Fruit fly (Drosophila melanogaster): ENCODE data around the gene Elovl7.

The Elovl7 gene

dm6 chr3R:7962778-7963494 is 32.7 kb downstream of the Elovl7 start (continued):
- TF ChIP-seq gsb-n (tag; optimal IDR thresholded peaks at IDR 0.05) (peak; percentile 29), Vsx1 (GFP tag; optimal IDR thresholded peaks at IDR 0.05) (no peak), sob (GFP tag; IDR thresholded peaks at IDR 0.05) (no peak), stwl (tag; optimal IDR thresholded peaks at IDR 0.05) (no peak), lbe (GFP tag; optimal IDR thresholded peaks at IDR 0.05) (no peak), gem (tag; optimal IDR thresholded peaks at IDR 0.05) (peak; percentile 79), CG17359 (tag; optimal IDR thresholded peaks at IDR 0.05) (no peak), sna (GFP tag; IDR thresholded peaks at IDR 0.05; ENCODE audit: partially characterized antibody) (no peak), corto (GFP tag; optimal IDR thresholded peaks at IDR 0.05) (no peak), prd (optimal IDR thresholded peaks at IDR 0.05) (no peak), prd (GFP tag; IDR thresholded peaks at IDR 0.05) (peak; percentile 55), HmgZ (tag; optimal IDR thresholded peaks at IDR 0.05) (no peak), Chrac-16 (GFP tag; optimal IDR thresholded peaks at IDR 0.05) (peak; percentile 19), sc (optimal IDR thresholded peaks at IDR 0.05) (no peak), sc (GFP tag; optimal IDR thresholded peaks at IDR 0.05) (peak; percentile 75), luna (GFP tag; optimal IDR thresholded peaks at IDR 0.05) (no peak), CG12104 (GFP tag; optimal IDR thresholded peaks at IDR 0.05) (peak; percentile 40), chif (GFP tag; optimal IDR thresholded peaks at IDR 0.05) (peak; percentile 4 to 10), CG12744 (GFP tag; optimal IDR thresholded peaks at IDR 0.05) (no peak), CG15696 (tag; optimal IDR thresholded peaks at IDR 0.05) (peak; percentile 69), sug (tag; optimal IDR thresholded peaks at IDR 0.05) (no peak), CG10979 (tag; optimal IDR thresholded peaks at IDR 0.05) (peak; percentile 79), nerfin-1 (tag; optimal IDR thresholded peaks at IDR 0.05) (no peak), Bteb2 (GFP tag; optimal IDR thresholded peaks at IDR 0.05) (no peak), Deaf1 (tag; optimal IDR thresholded peaks at IDR 0.05) (no peak), Bgb (GFP tag; IDR thresholded peaks at IDR 0.05; ENCODE audit: partially characterized antibody) (no peak), Lim3 (GFP tag; IDR thresholded peaks at IDR 0.05) (no peak), CG8359 (GFP tag; optimal IDR thresholded peaks at IDR 0.05; ENCODE audit: borderline replicate concordance) (peak; percentile 19), CG8089 (GFP tag; optimal IDR thresholded peaks at IDR 0.05) (no peak), Ravus (GFP tag; IDR thresholded peaks at IDR 0.05) (no peak), CG6813 (GFP tag; optimal IDR thresholded peaks at IDR 0.05) (peak; percentile 4), Sox100B (GFP tag; optimal IDR thresholded peaks at IDR 0.05) (peak; percentile 81), CG18262 (tag; optimal IDR thresholded peaks at IDR 0.05) (peak; percentile 92), zen (tag; optimal IDR thresholded peaks at IDR 0.05) (peak; percentile 20), CG5180 (GFP tag; optimal IDR thresholded peaks at IDR 0.05) (peak; percentile 94), onecut (GFP tag; IDR thresholded peaks at IDR 0.05) (peak; percentile 1; the same call in 1 of the 2 replicates), Sry-β (GFP tag; optimal IDR thresholded peaks at IDR 0.05) (peak; percentile 13), Poxn (GFP tag; IDR thresholded peaks at IDR 0.05) (no peak), CG8478 (optimal IDR thresholded peaks at IDR 0.05) (peak; percentile 72), CG11696 (GFP tag; IDR thresholded peaks at IDR 0.05) (no peak), grn (GFP tag; optimal IDR thresholded peaks at IDR 0.05) (no peak), dati (GFP tag; IDR thresholded peaks at IDR 0.05) (no peak), gro (GFP tag; optimal IDR thresholded peaks at IDR 0.05) (no peak), Stat92E (GFP tag; optimal IDR thresholded peaks at IDR 0.05) (no peak), yki (optimal IDR thresholded peaks at IDR 0.05) (no peak), CG2875 (GFP tag; optimal IDR thresholded peaks at IDR 0.05) (peak; percentile 61), CG5953 (GFP tag; IDR thresholded peaks at IDR 0.05) (peak; percentile 46; the same call in 1 of the 2 replicates), twi (tag; optimal IDR thresholded peaks at IDR 0.05) (peak; percentile 31), CG10462 (GFP tag; optimal IDR thresholded peaks at IDR 0.05) (peak; percentile 22), Abd-B (GFP tag; optimal IDR thresholded peaks at IDR 0.05) (peak; percentile 51)

Data from whole organism, embryonic.